Worm (Caenorhabditis elegans): ENCODE data around the gene C52B9.8.

C52B9.8 gene

DNA sequence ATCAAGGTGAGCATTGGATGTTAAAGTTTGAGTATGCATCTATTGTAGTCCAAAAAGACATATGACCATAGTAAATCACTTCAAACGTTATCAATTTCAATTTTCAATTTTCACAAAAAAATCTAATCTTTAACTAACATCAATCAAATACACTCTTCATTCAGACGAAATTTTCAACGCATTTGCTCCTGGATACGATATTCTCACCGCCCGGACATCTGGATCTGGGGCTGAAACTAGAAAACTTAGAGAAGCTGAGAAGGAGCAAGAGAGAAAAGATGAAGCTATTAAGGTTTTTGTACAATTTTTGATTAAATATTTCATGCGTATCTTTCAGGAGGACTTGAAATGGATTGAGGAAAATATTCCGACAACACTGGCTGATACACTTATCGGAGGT is 47.7 kb downstream of the C52B9.8 start:
- TF ChIP-seq B0310.2 (tag; optimal IDR thresholded peaks at IDR 0.05): no peak
- TF ChIP-seq hnd-1 (tag; optimal IDR thresholded peaks at IDR 0.05): no peak

ce11 chrX:4260297-4260696 is 51.3 kb downstream of the C52B9.8 start, which contains the start of gene C52B9.4:
C52B9.4 (plus strand) TSS chrX:4260652.
- TF ChIP-seq ets-7 (tag; optimal IDR thresholded peaks at IDR 0.05) (no peak), F13C5.2 (tag; optimal IDR thresholded peaks at IDR 0.05) (peak; percentile 21)

All from whole organism, early embryonic.